Worm (Caenorhabditis elegans) whole organism, early embryonic: ENCODE measurements around the gene cup-15.

Experiments
- B0310.2 ChIP-seq: sonication (generic microtip); optimal IDR thresholded peaks from 2 replicates; lab custom pipeline; 2016; ENCODE audit warnings: mild to moderate bottlenecking, missing genetic modification characterization, missing compliant biosample characterization
- F13C5.2 ChIP-seq: sonication (generic microtip); optimal IDR thresholded peaks from 2 replicates; lab custom pipeline; 2017; ENCODE audit warnings: mild to moderate bottlenecking, missing genetic modification characterization, inconsistent platforms, missing compliant biosample characterization
- aly-1 ChIP-seq: sonication (generic microtip); optimal IDR thresholded peaks from 2 replicates; lab custom pipeline; 2016; ENCODE audit warnings: missing genetic modification characterization, missing compliant biosample characterization
- ama-1 ChIP-seq: fragments of 150-350 bp; optimal IDR thresholded peaks from 2 replicates; lab custom pipeline; 2014
- ceh-13 ChIP-seq: fragments of 200-800 bp; sonication (Bioruptor generic); optimal IDR thresholded peaks from 2 replicates; lab custom pipeline; 2018; ENCODE audit warnings: mild to moderate bottlenecking, missing genetic modification characterization, missing compliant biosample characterization
- ceh-36 ChIP-seq: sonication (generic microtip); optimal IDR thresholded peaks from 2 replicates; lab custom pipeline; 2016; ENCODE audit warnings: missing genetic modification characterization, inconsistent platforms, missing compliant biosample characterization
- ets-7 ChIP-seq: sonication (generic microtip); optimal IDR thresholded peaks from 2 replicates; lab custom pipeline; 2016; ENCODE audit warnings: missing genotype, missing genetic modification characterization, missing compliant biosample characterization
- flt-1 ChIP-seq: fragments of 200-800 bp; sonication (Bioruptor generic); IDR thresholded peaks from 2 replicates; pipeline ENCODE4 v1.3.6; 2022; ENCODE audit warnings: missing genetic modification characterization, missing compliant biosample characterization
- hmbx-1 ChIP-seq: sonication (generic microtip); optimal IDR thresholded peaks from 2 replicates; lab custom pipeline; 2016; ENCODE audit warnings: mild to moderate bottlenecking, missing genetic modification characterization, missing compliant biosample characterization
- hmg-4 ChIP-seq: fragments of 200-800 bp; sonication (Bioruptor generic); optimal IDR thresholded peaks from 2 replicates; lab custom pipeline; 2018; ENCODE audit warnings: mild to moderate bottlenecking, missing genetic modification characterization, missing compliant biosample characterization
- hnd-1 ChIP-seq: sonication (generic microtip); optimal IDR thresholded peaks from 2 replicates; lab custom pipeline; 2016; ENCODE audit warnings: missing genetic modification characterization, missing compliant biosample characterization
- pes-1 ChIP-seq: fragments of 200-800 bp; sonication (Bioruptor generic); IDR thresholded peaks from 2 replicates; pipeline ENCODE4 v1.3.6; 2022; ENCODE audit warnings: missing genetic modification reagents, missing genetic modification characterization, missing compliant biosample characterization
- scrt-1 ChIP-seq: fragments of 200-800 bp; sonication (Bioruptor generic); IDR thresholded peaks from 2 replicates; pipeline ENCODE4 v1.3.6; 2022; ENCODE audit warnings: missing genetic modification characterization, missing compliant biosample characterization
- sea-1 ChIP-seq: fragments of 200-800 bp; sonication (Bioruptor generic); conservative IDR thresholded peaks from 2 replicates; pipeline ENCODE4 v1.3.6; 2022; ENCODE audit warnings: missing genetic modification characterization, missing compliant biosample characterization
- tbx-11 ChIP-seq: fragments of 200-800 bp; sonication (Bioruptor generic); IDR thresholded peaks from 2 replicates; pipeline ENCODE4 v1.3.6; 2022; ENCODE audit warnings: missing genetic modification characterization, missing compliant biosample characterization
- tbx-37 ChIP-seq: fragments of 200-800 bp; sonication (Bioruptor generic); conservative IDR thresholded peaks from 2 replicates; pipeline ENCODE4 v1.3.6; 2022; ENCODE audit warnings: missing genetic modification reagents, missing genetic modification characterization, missing compliant biosample characterization
- tra-4 ChIP-seq: sonication (generic microtip); optimal IDR thresholded peaks from 2 replicates; lab custom pipeline; 2017; ENCODE audit warnings: missing genetic modification characterization, missing compliant biosample characterization

Gene cup-15

ce11 chrII:9379796-9380195, 27.0 kb downstream of the cup-15 start, which contains the start of gene srh-48:
Gene srh-48 (plus strand): TSS chrII:9380096.
- TF ChIP-seq ets-7 (no peak), flt-1 (no peak), scrt-1 (GFP tag; lab: Robert Waterston, UW) (no peak)

ce11 chrII:9385241-9385640, 32.4 kb downstream of the cup-15 start, which contains the start of gene C06C3.7:
Gene C06C3.7 (plus strand): TSS chrII:9385541.
- TF ChIP-seq tbx-37 (GFP tag; lab: Robert Waterston, UW) (no peak), F13C5.2 (tag; lab: Kevin White, UChicago) (no peak), ama-1 (lab: Kevin White, UChicago) (no peak), tra-4 (tag; lab: Kevin White, UChicago) (no peak), hnd-1 (tag; lab: Kevin White, UChicago) (no peak), hmbx-1 (tag; lab: Kevin White, UChicago) (no peak), scrt-1 (GFP tag; lab: Robert Waterston, UW) (no peak), aly-1 (tag; lab: Kevin White, UChicago) (no peak), ets-7 (no peak), tbx-11 (GFP tag; lab: Robert Waterston, UW) (no peak), ceh-36 (tag; lab: Kevin White, UChicago) (no peak), ceh-13 (GFP tag; lab: Kevin White, UChicago) (no peak), hmg-4 (no peak), B0310.2 (no peak), sea-1 (GFP tag; lab: Robert Waterston, UW) (no peak), flt-1 (no peak)

ce11 chrII:9392724-9393123, 39.9 kb downstream of the cup-15 start, which contains the start of gene lido-17:
Gene lido-17 (minus strand): TSS chrII:9392824.
- TF ChIP-seq pes-1 (GFP tag; lab: Robert Waterston, UW) (no peak), hmbx-1 (tag; lab: Kevin White, UChicago) (no peak), hnd-1 (tag; lab: Kevin White, UChicago) (no peak), F13C5.2 (tag; lab: Kevin White, UChicago) (no peak), hmg-4 (no peak), ceh-13 (GFP tag; lab: Kevin White, UChicago) (no peak), scrt-1 (GFP tag; lab: Robert Waterston, UW) (no peak), ets-7 (no peak), B0310.2 (no peak), ama-1 (lab: Kevin White, UChicago) (no peak)

ce11 chrII:9397496-9397895, 44.7 kb downstream of the cup-15 start, which contains the start of gene Y51B9A.9:
Gene Y51B9A.9 (minus strand): TSS chrII:9397596.
- no peak for TF ChIP-seq hmbx-1 (tag; lab: Kevin White, UChicago)
- TF ChIP-seq sea-1 (GFP tag; lab: Robert Waterston, UW): no peak
- TF ChIP-seq aly-1 (tag; lab: Kevin White, UChicago): no peak
- TF ChIP-seq tbx-11 (GFP tag; lab: Robert Waterston, UW): no peak
- no peak for TF ChIP-seq tra-4 (tag; lab: Kevin White, UChicago)
- TF ChIP-seq ceh-13 (GFP tag; lab: Kevin White, UChicago): no peak
- no peak for TF ChIP-seq ceh-36 (tag; lab: Kevin White, UChicago)
- no peak for TF ChIP-seq hmg-4
- TF ChIP-seq scrt-1 (GFP tag; lab: Robert Waterston, UW): no peak
- TF ChIP-seq B0310.2: no peak
- TF ChIP-seq ets-7: no peak
- TF ChIP-seq pes-1 (GFP tag; lab: Robert Waterston, UW): no peak
- TF ChIP-seq F13C5.2 (tag; lab: Kevin White, UChicago): no peak

- TF ChIP-seq hnd-1 (tag; lab: Kevin White, UChicago) (no peak), ceh-36 (tag; lab: Kevin White, UChicago) (no peak), hmg-4 (no peak), aly-1 (tag; lab: Kevin White, UChicago) (no peak), flt-1 (no peak), B0310.2 (no peak), pes-1 (GFP tag; lab: Robert Waterston, UW) (no peak), F13C5.2 (tag; lab: Kevin White, UChicago) (no peak), tbx-11 (GFP tag; lab: Robert Waterston, UW) (no peak), scrt-1 (GFP tag; lab: Robert Waterston, UW) (no peak), hmbx-1 (tag; lab: Kevin White, UChicago) (no peak), ceh-13 (GFP tag; lab: Kevin White, UChicago) (no peak)
Measured at ce11 chrII:9398370-9398901, 45.6 kb downstream of the cup-15 start, which contains the start of the genes Y51B9A.14 and Y51B9A.8. Gene Y51B9A.14 (minus strand): TSS chrII:9398470. Gene Y51B9A.8 (plus strand): TSS chrII:9398851.

- TF ChIP-seq tbx-37 (GFP tag; lab: Robert Waterston, UW) (no peak), hmg-4 (no peak), ceh-13 (GFP tag; lab: Kevin White, UChicago) (no peak), ets-7 (no peak), B0310.2 (no peak), ama-1 (lab: Kevin White, UChicago) (no peak), F13C5.2 (tag; lab: Kevin White, UChicago) (no peak), sea-1 (GFP tag; lab: Robert Waterston, UW) (no peak), scrt-1 (GFP tag; lab: Robert Waterston, UW) (no peak), tra-4 (tag; lab: Kevin White, UChicago) (no peak), ceh-36 (tag; lab: Kevin White, UChicago) (no peak), hnd-1 (tag; lab: Kevin White, UChicago) (no peak), pes-1 (GFP tag; lab: Robert Waterston, UW) (no peak), flt-1 (no peak), hmbx-1 (tag; lab: Kevin White, UChicago) (no peak), tbx-11 (GFP tag; lab: Robert Waterston, UW) (no peak), aly-1 (tag; lab: Kevin White, UChicago) (no peak)
Measured at ce11 chrII:9399746-9400145, 46.9 kb downstream of the cup-15 start, which contains the start of gene Y51B9A.7. Gene Y51B9A.7 (plus strand): TSS chrII:9400046.

DNA sequence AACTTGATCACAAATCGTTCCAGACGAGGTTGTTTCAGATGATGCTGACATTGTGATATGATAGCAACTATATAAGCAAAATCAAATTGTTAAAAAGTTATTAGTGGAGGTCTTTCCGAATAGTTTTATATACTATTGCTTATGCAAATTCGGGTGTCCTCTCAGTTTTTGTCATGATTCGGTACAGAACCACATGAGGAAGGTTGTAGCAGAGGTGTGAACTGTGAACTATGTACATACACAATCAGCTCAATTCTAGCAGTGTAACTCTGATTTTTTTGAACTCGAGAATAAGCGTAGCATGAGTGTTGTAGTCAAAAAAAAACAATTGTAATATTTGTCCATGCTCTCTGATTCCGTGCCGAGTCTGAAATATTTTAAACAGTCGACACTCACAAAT, 50.3 kb downstream of the cup-15 start, which contains the start of gene Y51B9A.6:
TSS of gene Y51B9A.6 (minus strand) at position 101 of the 400 bp plus-strand sequence.
- TF ChIP-seq hnd-1 (tag; lab: Kevin White, UChicago): no peak
- no peak for TF ChIP-seq ets-7
- no peak for TF ChIP-seq pes-1 (GFP tag; lab: Robert Waterston, UW)
- no peak for TF ChIP-seq tbx-11 (GFP tag; lab: Robert Waterston, UW)
- no peak for TF ChIP-seq hmg-4
- TF ChIP-seq ceh-36 (tag; lab: Kevin White, UChicago): no peak
- no peak for TF ChIP-seq scrt-1 (GFP tag; lab: Robert Waterston, UW)
- TF ChIP-seq aly-1 (tag; lab: Kevin White, UChicago): no peak
- TF ChIP-seq sea-1 (GFP tag; lab: Robert Waterston, UW): no peak
- TF ChIP-seq ceh-13 (GFP tag; lab: Kevin White, UChicago): no peak
- TF ChIP-seq flt-1: no peak
- TF ChIP-seq tbx-37 (GFP tag; lab: Robert Waterston, UW): no peak
- TF ChIP-seq ama-1 (lab: Kevin White, UChicago): no peak
- no peak for TF ChIP-seq tra-4 (tag; lab: Kevin White, UChicago)
- no peak for TF ChIP-seq B0310.2
- no peak for TF ChIP-seq F13C5.2 (tag; lab: Kevin White, UChicago)
- no peak for TF ChIP-seq hmbx-1 (tag; lab: Kevin White, UChicago)
